Worm (Caenorhabditis elegans): ENCODE results near the gene set-31.

DNA sequence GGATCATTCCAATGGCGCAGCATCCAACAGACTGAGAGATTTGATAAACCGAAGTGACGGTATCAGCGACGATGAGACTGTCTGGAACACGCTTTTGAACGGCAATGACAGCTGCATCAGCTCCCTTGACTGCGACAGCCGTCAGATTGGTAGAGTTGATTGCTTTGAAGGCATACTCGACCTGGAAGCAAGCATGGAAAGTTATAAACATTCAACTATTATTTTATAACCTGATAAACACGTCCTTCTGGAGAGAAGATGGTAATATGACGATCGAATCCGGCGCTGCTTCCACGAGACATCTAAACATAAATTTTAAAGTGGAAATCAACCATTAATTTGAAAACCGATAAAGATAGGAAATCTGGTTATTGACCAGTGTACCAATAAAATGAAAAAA is 4.6 kb downstream of the set-31 start, which contains the start of gene pas-1:
- no peak for TF ChIP-seq jun-1 (tag; optimal IDR thresholded peaks at IDR 0.05)
- TF ChIP-seq nhr-20 (tag; optimal IDR thresholded peaks at IDR 0.05) = no peak
- TF ChIP-seq fkh-10 (GFP tag; optimal IDR thresholded peaks at IDR 0.05) = no peak
- TF ChIP-seq snpc-4 (tag; optimal IDR thresholded peaks at IDR 0.05) = no peak
- no peak for TF ChIP-seq nhr-71 (tag; optimal IDR thresholded peaks at IDR 0.05)
